Fruit fly (Drosophila melanogaster) whole organism, embryonic: ENCODE measurements around the gene spirit.

Source experiments
- Ada2b ChIP-seq: fragments of 200-800 bp; sonication (Bioruptor generic); IDR thresholded peaks from 2 replicates; pipeline ENCODE4 v1.3.6; 2022; ENCODE audit warnings: missing biosample characterization, missing genetic modification characterization
- Awh ChIP-seq: fragments of 200-800 bp; sonication (Bioruptor generic); IDR thresholded peaks from 2 replicates; pipeline ENCODE4, ENCODE4 v1.3.6; 2022; ENCODE audit warnings: missing biosample characterization, missing genetic modification characterization
- BEAF-32 ChIP-seq: fragments of 200-800 bp; sonication (Bioruptor generic); optimal IDR thresholded peaks from 3 replicates; lab custom pipeline; 2017; ENCODE audit warnings: missing biosample characterization, missing genetic modification characterization, mild to moderate bottlenecking, moderate library complexity, missing genetic modification reagents
- CG10267 ChIP-seq: fragments of 200-800 bp; sonication (Bioruptor generic); optimal IDR thresholded peaks from 2 replicates; lab custom pipeline; 2018; ENCODE audit warnings: missing biosample characterization, mild to moderate bottlenecking, missing genetic modification characterization, moderate library complexity
- CG10565 ChIP-seq: fragments of 200-800 bp; sonication (Bioruptor generic); optimal IDR thresholded peaks from 3 replicates; lab custom pipeline; 2016; ENCODE audit warnings: missing biosample characterization, mild to moderate bottlenecking, missing genetic modification characterization
- CG10979 ChIP-seq: fragments of 200-800 bp; sonication (Bioruptor generic); optimal IDR thresholded peaks from 2 replicates; lab custom pipeline; 2018; ENCODE audit warnings: missing biosample characterization, mild to moderate bottlenecking, missing genetic modification characterization, moderate library complexity
- CG11398 ChIP-seq: fragments of 200-800 bp; sonication (Bioruptor generic); optimal IDR thresholded peaks from 2 replicates; lab custom pipeline; 2016; ENCODE audit warnings: missing biosample characterization, missing genetic modification characterization
- CG12236 ChIP-seq: fragments of 200-800 bp; sonication (Bioruptor generic); optimal IDR thresholded peaks from 2 replicates; lab custom pipeline; 2016; ENCODE audit warnings: missing biosample characterization, missing genetic modification characterization
- CG13894 ChIP-seq: fragments of 200-800 bp; sonication (Bioruptor generic); optimal IDR thresholded peaks from 3 replicates; lab custom pipeline; 2018; ENCODE audit warnings: missing biosample characterization, mild to moderate bottlenecking, missing genetic modification characterization, moderate library complexity
- CG15269 ChIP-seq: fragments of 200-800 bp; sonication (Bioruptor generic); optimal IDR thresholded peaks from 2 replicates; lab custom pipeline; 2018; ENCODE audit warnings: missing biosample characterization, mild to moderate bottlenecking, missing genetic modification characterization, moderate library complexity
- CG16779 ChIP-seq: fragments of 200-800 bp; sonication (Bioruptor generic); IDR thresholded peaks from 2 replicates; pipeline ENCODE4 v1.3.6; 2022; ENCODE audit warnings: missing biosample characterization, missing genetic modification characterization
- CG17361 ChIP-seq: fragments of 200-800 bp; sonication (Bioruptor generic); IDR thresholded peaks from 3 replicates; pipeline ENCODE4 v1.3.6; 2022; ENCODE audit warnings: missing biosample characterization, missing genetic modification characterization
- CG17612 ChIP-seq: fragments of 200-800 bp; sonication (Bioruptor generic); IDR thresholded peaks from 2 replicates; pipeline ENCODE4 v1.3.6; 2022; ENCODE audit warnings: missing biosample characterization, missing genetic modification characterization
- CG17829 ChIP-seq: fragments of 200-800 bp; optimal IDR thresholded peaks from 2 replicates; lab custom pipeline; 2019; ENCODE audit warnings: missing biosample characterization, mild to moderate bottlenecking, missing genetic modification characterization, moderate library complexity
- CG18764 ChIP-seq: fragments of 200-800 bp; sonication (Bioruptor generic); optimal IDR thresholded peaks from 3 replicates; lab custom pipeline; 2016; ENCODE audit warnings: missing biosample characterization, missing genetic modification characterization
- CG2678 ChIP-seq: fragments of 200-800 bp; sonication (Bioruptor generic); optimal IDR thresholded peaks from 3 replicates; lab custom pipeline; 2019; ENCODE audit warnings: missing biosample characterization, mild to moderate bottlenecking, missing genetic modification characterization, moderate library complexity
- CG2712 ChIP-seq: fragments of 200-800 bp; optimal IDR thresholded peaks from 3 replicates; lab custom pipeline; 2019; ENCODE audit warnings: missing biosample characterization, mild to moderate bottlenecking, missing genetic modification characterization, moderate library complexity
- CG33557 ChIP-seq: fragments of 200-800 bp; sonication (Bioruptor generic); optimal IDR thresholded peaks from 2 replicates; lab custom pipeline; 2019; ENCODE audit warnings: missing biosample characterization, mild to moderate bottlenecking, missing genetic modification characterization, moderate library complexity
- CG42726 ChIP-seq: fragments of 200-800 bp; sonication (Bioruptor generic); IDR thresholded peaks from 2 replicates; pipeline ENCODE4 v1.3.6; 2022; ENCODE audit warnings: missing biosample characterization, missing genetic modification characterization; ENCODE audit not compliant: partially characterized antibody
- CG4404 ChIP-seq: fragments of 200-800 bp; sonication (Bioruptor generic); IDR thresholded peaks from 2 replicates; pipeline ENCODE4 v1.3.6; 2022; ENCODE audit warnings: missing biosample characterization, missing genetic modification characterization
- CG6175 ChIP-seq: fragments of 200-800 bp; sonication (Bioruptor generic); IDR thresholded peaks from 3 replicates; pipeline ENCODE4 v1.3.6; 2022; ENCODE audit warnings: missing biosample characterization, missing genetic modification characterization
- CG7928 ChIP-seq: fragments of 200-800 bp; sonication (Bioruptor generic); optimal IDR thresholded peaks from 2 replicates; lab custom pipeline; 2017; ENCODE audit warnings: missing biosample characterization, mild to moderate bottlenecking, missing genetic modification characterization
- CG8388 ChIP-seq: fragments of 200-800 bp; sonication (Bioruptor generic); optimal IDR thresholded peaks from 2 replicates; lab custom pipeline; 2019; ENCODE audit warnings: missing biosample characterization, mild to moderate bottlenecking, missing genetic modification characterization, moderate library complexity
- CG8765 ChIP-seq: fragments of 200-800 bp; sonication (Bioruptor generic); IDR thresholded peaks from 2 replicates; pipeline ENCODE4 v1.3.6; 2022; ENCODE audit warnings: missing biosample characterization, missing genetic modification characterization
- CG8944 ChIP-seq: fragments of 200-800 bp; sonication (Bioruptor generic); optimal IDR thresholded peaks from 3 replicates; lab custom pipeline; 2016; ENCODE audit warnings: missing biosample characterization, missing genetic modification characterization
- CG9817 ChIP-seq: fragments of 200-800 bp; sonication (Bioruptor generic); optimal IDR thresholded peaks from 2 replicates; lab custom pipeline; 2018; ENCODE audit warnings: missing biosample characterization, mild to moderate bottlenecking, missing genetic modification characterization, moderate library complexity
- D19B ChIP-seq: fragments of 200-800 bp; sonication (Bioruptor generic); optimal IDR thresholded peaks from 2 replicates; lab custom pipeline; 2017; ENCODE audit warnings: missing biosample characterization, mild to moderate bottlenecking, missing genetic modification characterization
- Dip3 ChIP-seq: fragments of 200-800 bp; sonication (Bioruptor generic); optimal IDR thresholded peaks from 3 replicates; lab custom pipeline; 2016; ENCODE audit warnings: missing biosample characterization, missing genetic modification characterization
- NC2α ChIP-seq: fragments of 200-800 bp; sonication (Bioruptor generic); optimal IDR thresholded peaks from 2 replicates; lab custom pipeline; 2016; ENCODE audit warnings: missing biosample characterization, missing genetic modification characterization
- Opbp ChIP-seq: fragments of 200-800 bp; sonication (Bioruptor generic); IDR thresholded peaks from 3 replicates; pipeline ENCODE4 v1.3.6; 2022; ENCODE audit warnings: missing biosample characterization, missing genetic modification characterization; ENCODE audit not compliant: partially characterized antibody
- Optix ChIP-seq: fragments of 200-800 bp; sonication (Bioruptor generic); IDR thresholded peaks from 3 replicates; pipeline ENCODE4 v1.3.6; 2022; ENCODE audit warnings: missing biosample characterization, missing genetic modification characterization
- Rfx ChIP-seq: fragments of 200-800 bp; sonication (Bioruptor generic); IDR thresholded peaks from 2 replicates; pipeline ENCODE4 v1.3.6; 2022; ENCODE audit warnings: missing biosample characterization, missing genetic modification characterization
- ab ChIP-seq: fragments of 200-800 bp; sonication (Bioruptor generic); optimal IDR thresholded peaks from 2 replicates; lab custom pipeline; 2016; ENCODE audit warnings: missing biosample characterization, missing genetic modification characterization
- az2 ChIP-seq: fragments of 200-800 bp; sonication (Bioruptor generic); optimal IDR thresholded peaks from 3 replicates; lab custom pipeline; 2016; ENCODE audit warnings: missing biosample characterization, missing genetic modification characterization
- bbx ChIP-seq: fragments of 200-800 bp; sonication (Bioruptor generic); IDR thresholded peaks from 2 replicates; pipeline ENCODE4 v1.3.6; 2022; ENCODE audit warnings: missing biosample characterization, missing genetic modification characterization; ENCODE audit not compliant: partially characterized antibody
- cg ChIP-seq: fragments of 200-800 bp; sonication (Bioruptor generic); optimal IDR thresholded peaks from 3 replicates; lab custom pipeline; 2019; ENCODE audit warnings: missing biosample characterization, mild to moderate bottlenecking, missing genetic modification characterization, moderate library complexity
- chif ChIP-seq, 2 experiments: fragments of 200-800 bp; sonication (Bioruptor generic); optimal IDR thresholded peaks; 3 replicates each; lab custom pipeline; 2016; ENCODE audit warnings: missing biosample characterization in 2 of 2, missing genetic modification characterization in 2 of 2
- dpn ChIP-seq, 2 experiments: fragments of 200-800 bp; sonication (Bioruptor generic); optimal IDR thresholded peaks; 3 replicates each; lab custom pipeline; 2016; ENCODE audit warnings: missing biosample characterization in 2 of 2, missing genetic modification characterization in 2 of 2
- grau ChIP-seq: fragments of 200-800 bp; optimal IDR thresholded peaks from 3 replicates; lab custom pipeline; 2019; ENCODE audit warnings: missing biosample characterization, mild to moderate bottlenecking, missing genetic modification characterization, moderate library complexity
- ham ChIP-seq: fragments of 200-800 bp; sonication (Bioruptor generic); IDR thresholded peaks from 2 replicates; pipeline ENCODE4 v1.3.6; 2022; ENCODE audit warnings: missing biosample characterization, missing genetic modification characterization
- maf-S ChIP-seq: fragments of 200-800 bp; sonication (Bioruptor generic); optimal IDR thresholded peaks from 2 replicates; lab custom pipeline; 2016; ENCODE audit warnings: missing biosample characterization, missing genetic modification characterization
- schlank ChIP-seq: fragments of 200-800 bp; sonication (Bioruptor generic); optimal IDR thresholded peaks from 2 replicates; lab custom pipeline; 2018; ENCODE audit warnings: missing biosample characterization, mild to moderate bottlenecking, missing genetic modification characterization
- sens ChIP-seq: fragments of 200-800 bp; sonication (Bioruptor generic); peaks from one replicate; lab custom pipeline; 2016; ENCODE audit warnings: missing biosample characterization, missing genetic modification characterization
- sima ChIP-seq: fragments of 200-800 bp; sonication (Bioruptor generic); optimal IDR thresholded peaks from 2 replicates; lab custom pipeline; 2016; ENCODE audit warnings: missing biosample characterization, missing genetic modification characterization
- stwl ChIP-seq: fragments of 200-800 bp; sonication (Bioruptor generic); optimal IDR thresholded peaks from 3 replicates; lab custom pipeline; 2018; ENCODE audit warnings: missing biosample characterization, mild to moderate bottlenecking, missing genetic modification characterization, moderate library complexity
- twi ChIP-seq: fragments of 200-800 bp; optimal IDR thresholded peaks from 2 replicates; lab custom pipeline; 2019; ENCODE audit warnings: missing biosample characterization, mild to moderate bottlenecking, missing genetic modification characterization, moderate library complexity
- unc-4 ChIP-seq: fragments of 200-800 bp; sonication (Bioruptor generic); IDR thresholded peaks from 2 replicates; pipeline ENCODE4 v1.3.6; 2022; ENCODE audit warnings: missing biosample characterization, missing genetic modification characterization; ENCODE audit not compliant: partially characterized antibody
- usp ChIP-seq: fragments of >200 bp; optimal IDR thresholded peaks from 2 replicates; lab custom pipeline; 2017; ENCODE audit warnings: missing biosample characterization, missing genetic modification characterization
- vnd ChIP-seq: fragments of 200-800 bp; sonication (Bioruptor generic); IDR thresholded peaks from 3 replicates; pipeline ENCODE4 v1.3.6; 2022; ENCODE audit warnings: missing biosample characterization, missing genetic modification characterization; ENCODE audit not compliant: partially characterized antibody

spirit gene

DNA sequence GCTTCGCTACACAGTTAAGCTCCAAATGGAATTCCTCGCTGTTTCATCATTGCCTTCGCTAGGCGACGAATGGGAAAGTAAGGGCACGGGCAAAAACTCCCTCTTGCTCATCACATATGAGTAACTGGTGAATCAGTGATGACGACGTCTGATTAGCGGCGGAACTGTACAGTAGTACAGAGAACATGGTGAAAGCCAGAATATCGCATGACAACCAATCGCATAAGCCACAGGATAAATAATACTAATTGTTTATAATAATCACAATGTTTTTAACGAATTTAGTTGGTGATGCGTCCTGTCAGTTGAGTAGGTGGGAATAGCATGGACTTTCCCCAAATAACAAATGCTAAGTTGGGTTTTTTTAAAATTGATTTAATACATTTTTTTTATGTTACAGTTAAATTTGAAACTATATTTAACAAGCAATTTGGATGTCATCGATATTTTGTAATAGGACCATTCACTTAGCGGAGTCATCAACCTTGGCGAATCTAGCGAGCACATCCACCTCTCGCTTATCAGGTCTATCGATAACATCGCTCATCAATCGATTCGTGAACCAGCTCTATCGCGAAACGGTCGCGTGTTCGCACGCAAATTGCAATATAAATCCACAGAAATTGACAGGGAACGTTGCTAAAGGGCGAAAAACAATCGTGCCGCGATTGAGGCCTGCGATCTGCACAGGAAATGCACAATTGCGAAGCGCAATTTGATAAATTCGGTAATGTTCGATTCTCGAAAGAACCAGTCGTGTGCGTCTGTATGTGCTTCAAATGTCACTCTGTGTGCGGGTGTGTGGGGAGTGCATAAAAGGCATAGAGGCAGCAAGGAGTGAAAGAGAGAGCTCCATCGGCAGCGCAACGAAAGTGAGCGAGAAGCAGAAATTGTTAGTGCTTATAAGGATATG is 13.1 kb downstream of the spirit start, which contains the start of the genes CG12112 and Trf4-1 (continued):
- TF ChIP-seq unc-4 (GFP tag; lab: Robert Waterston, UW) (peak; percentile 77), Awh (no peak), maf-S (GFP tag; lab: Kevin White, UChicago) (no peak), CG8765 (GFP tag; lab: Robert Waterston, UW) (no peak), CG15269 (no peak), CG10267 (tag; lab: Kevin White, UChicago) (peak; percentile 53), CG9817 (peak; percentile 5), CG6175 (GFP tag; lab: Robert Waterston, UW) (no peak), CG4404 (GFP tag; lab: Robert Waterston, UW) (no peak), BEAF-32 (GFP tag; lab: Kevin White, UChicago) (peak; percentile 93), CG17612 (GFP tag; lab: Robert Waterston, UW) (no peak), Ada2b (GFP tag; lab: Robert Waterston, UW) (no peak), stwl (tag; lab: Kevin White, UChicago) (peak; percentile 29), sima (GFP tag; lab: Kevin White, UChicago) (no peak), Optix (GFP tag; lab: Robert Waterston, UW) (no peak), CG16779 (GFP tag; lab: Robert Waterston, UW) (no peak), sens (peak; percentile 79), usp (GFP tag; lab: Kevin White, UChicago) (no peak), schlank (no peak), CG10979 (no peak), Rfx (GFP tag; lab: Robert Waterston, UW) (no peak), CG18764 (GFP tag; lab: Kevin White, UChicago) (no peak), CG8388 (GFP tag; lab: Kevin White, UChicago) (no peak), vnd (GFP tag; lab: Robert Waterston, UW) (peak; percentile 65; the same call in 2 of the 3 replicates), CG2678 (tag; lab: Kevin White, UChicago) (no peak), CG7928 (GFP tag; lab: Kevin White, UChicago) (peak; percentile 10), CG12236 (GFP tag; lab: Kevin White, UChicago) (no peak), CG11398 (GFP tag; lab: Kevin White, UChicago) (no peak), Opbp (peak; percentile 78), CG2712 (tag; lab: Kevin White, UChicago) (peak; percentile 36), NC2α (no peak), CG17361 (peak; percentile 51; the same call in 1 of the 3 replicates), CG33557 (GFP tag; lab: Kevin White, UChicago) (no peak), ab (GFP tag; lab: Kevin White, UChicago) (no peak), CG10565 (GFP tag; lab: Kevin White, UChicago) (no peak), grau (tag; lab: Kevin White, UChicago) (peak; percentile 38), CG42726 (no peak), bbx (GFP tag; lab: Robert Waterston, UW) (peak; percentile 71), D19B (GFP tag; lab: Kevin White, UChicago) (no peak), CG17829 (tag; lab: Kevin White, UChicago) (no peak), dpn (GFP tag; optimal IDR thresholded peaks at IDR 0.05; lab: Kevin White, UChicago) (peak in 1 of 2 experiments; percentile 2), Dip3 (no peak), chif (GFP tag; optimal IDR thresholded peaks at IDR 0.05; lab: Kevin White, UChicago) (no peak), twi (tag; lab: Kevin White, UChicago) (no peak), ham (GFP tag; lab: Robert Waterston, UW) (no peak), cg (GFP tag; lab: Kevin White, UChicago) (peak; percentile 75), CG8944 (GFP tag; lab: Kevin White, UChicago) (no peak), az2 (no peak), CG13894 (tag; lab: Kevin White, UChicago) (peak; percentile 60)
